Worm (Caenorhabditis elegans) whole organism, L4/young adult: ENCODE results near the gene Y105C5B.19.

Experiments used
- W03F9.2 ChIP-seq: fragments of 150-350 bp; optimal IDR thresholded peaks from 2 replicates; lab custom pipeline; 2014; ENCODE audit warnings: missing biosample characterization, missing genetic modification characterization
- dao-5 ChIP-seq: sonication (generic microtip); optimal IDR thresholded peaks from 2 replicates; lab custom pipeline; 2016; ENCODE audit warnings: missing genotype, missing genetic modification characterization, moderate library complexity, missing compliant biosample characterization
- him-1 ChIP-seq: sonication (generic microtip); optimal IDR thresholded peaks from 2 replicates; lab custom pipeline; 2016; ENCODE audit warnings: missing genotype, missing genetic modification reagents, missing genetic modification characterization, missing compliant biosample characterization

- TF ChIP-seq dao-5 (no peak), him-1 (tag; lab: Kevin White, UChicago) (no peak), W03F9.2 (tag; lab: Kevin White, UChicago) (no peak)
Observed at ce11 chrIV:16026747-16027146, 43.0 kb upstream of the Y105C5B.19 start, which contains the start of gene jac-1.
